Fruit fly (Drosophila melanogaster) Kc167 (cell line): ENCODE results near the gene Naa60.

ENCODE experiments used
- h ChIP-seq: fragments of >200 bp; optimal IDR thresholded peaks from 3 replicates; lab custom pipeline; 2018; ENCODE audit warnings: missing external identifiers
- psq ChIP-seq: fragments of >200 bp; optimal IDR thresholded peaks from 2 replicates; lab custom pipeline; 2017; ENCODE audit warnings: missing external identifiers
- ttk ChIP-seq: sonication (Bioruptor generic); optimal IDR thresholded peaks from 2 replicates; lab custom pipeline; 2017; ENCODE audit warnings: missing external identifiers

DNA sequence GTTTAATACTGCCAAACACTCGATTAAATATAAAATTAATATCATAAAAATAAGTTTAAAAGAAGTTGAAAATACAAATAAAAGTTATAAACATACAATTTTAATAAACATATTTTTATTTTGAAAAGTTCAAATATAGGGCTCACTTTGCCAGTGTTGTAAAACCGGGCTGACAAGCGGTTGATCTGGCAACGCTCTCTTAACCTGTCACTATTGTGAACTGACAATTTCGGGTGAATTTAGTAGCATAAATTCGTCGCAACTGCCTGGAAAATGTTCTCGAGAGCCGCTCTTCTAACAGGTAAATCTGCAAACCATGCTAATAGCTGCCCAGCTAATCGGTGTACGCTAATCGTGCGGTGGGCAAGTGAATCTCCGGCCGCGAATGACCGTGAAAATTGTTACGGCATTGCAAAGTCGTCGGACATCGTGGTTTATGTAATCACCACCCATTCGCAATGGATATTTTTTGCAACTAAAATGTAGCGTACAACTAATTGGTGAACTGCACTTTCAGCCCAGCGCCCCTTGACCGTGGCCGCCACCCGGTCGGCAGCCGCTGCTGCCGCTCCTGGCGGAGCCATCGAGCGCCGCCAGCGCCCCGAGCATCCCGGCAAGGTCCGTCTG lies 3.2 kb downstream of the Naa60 start, which contains the start of gene ATPsynB:
- TF ChIP-seq ttk (no peak), psq (lab: Kevin White, UChicago) (no peak), h (lab: Kevin White, UChicago) (no peak)
